Fruit fly (Drosophila melanogaster) whole organism, adult: ENCODE data around the gene Sod1.

Experiments used
- Clk ChIP-seq: fragments of 200-800 bp; sonication (Bioruptor generic); optimal IDR thresholded peaks from 2 replicates; lab custom pipeline; 2017; ENCODE audit warnings: missing biosample characterization, missing genetic modification characterization
- Crg-1 ChIP-seq: fragments of 200-800 bp; sonication (Bioruptor generic); optimal IDR thresholded peaks from 2 replicates; lab custom pipeline; 2016; ENCODE audit warnings: missing biosample characterization, missing genetic modification characterization
- Mnt ChIP-seq: fragments of 200-800 bp; sonication (Bioruptor generic); optimal IDR thresholded peaks from 2 replicates; lab custom pipeline; 2016; ENCODE audit warnings: missing biosample characterization, mild to moderate bottlenecking, missing genetic modification characterization
- bab1 ChIP-seq: fragments of 200-800 bp; sonication (Bioruptor generic); optimal IDR thresholded peaks from 3 replicates; lab custom pipeline; 2019; ENCODE audit warnings: missing biosample characterization, mild to moderate bottlenecking, missing genetic modification characterization, moderate library complexity
- cnc ChIP-seq, 2 experiments: fragments of >200 bp; optimal IDR thresholded peaks; 2 replicates each; lab custom pipeline; 2017
- kay ChIP-seq: fragments of 200-800 bp; sonication (Bioruptor generic); peaks from one replicate; lab custom pipeline; 2016; ENCODE audit warnings: missing biosample characterization, missing genetic modification characterization, borderline replicate concordance
- pad ChIP-seq: fragments of 200-800 bp; sonication (Bioruptor generic); optimal IDR thresholded peaks from 3 replicates; lab custom pipeline; 2017; ENCODE audit warnings: missing biosample characterization, missing genetic modification characterization, mild to moderate bottlenecking, moderate library complexity, missing genetic modification reagents
- tj ChIP-seq: fragments of 200-800 bp; sonication (Bioruptor generic); optimal IDR thresholded peaks from 3 replicates; lab custom pipeline; 2017; ENCODE audit warnings: missing biosample characterization, mild to moderate bottlenecking, missing genetic modification characterization, moderate library complexity

dm6 chr3L:11071057-11071456, 42.5 kb downstream of the Sod1 start:
- no peak for TF ChIP-seq pad (GFP tag; lab: Kevin White, UChicago)
- no peak for TF ChIP-seq Mnt (GFP tag; lab: Kevin White, UChicago)
- no peak for TF ChIP-seq kay (GFP tag; lab: Kevin White, UChicago)
- TF ChIP-seq tj (GFP tag; lab: Kevin White, UChicago) = no peak
- TF ChIP-seq bab1 (GFP tag; lab: Kevin White, UChicago) = no peak
- no peak for TF ChIP-seq cnc (optimal IDR thresholded peaks at IDR 0.05; lab: Kevin White, UChicago)
- TF ChIP-seq Clk (GFP tag; lab: Kevin White, UChicago) = no peak
- TF ChIP-seq Crg-1 (GFP tag; lab: Kevin White, UChicago) = no peak
